Worm (Caenorhabditis elegans) whole organism, dauer: ENCODE results near the gene Y116A8C.469.

ENCODE experiments used
- unc-62 ChIP-seq: sonication (generic microtip); optimal IDR thresholded peaks from 2 replicates; lab custom pipeline; 2017; ENCODE audit warnings: missing biosample characterization, missing genetic modification reagents, missing genetic modification characterization

Gene Y116A8C.469

ce11 chrIV:16888580-16888979 is 29.2 kb downstream of the Y116A8C.469 start:
- TF ChIP-seq unc-62 (GFP tag; lab: Kevin White, UChicago), result no peak

DNA sequence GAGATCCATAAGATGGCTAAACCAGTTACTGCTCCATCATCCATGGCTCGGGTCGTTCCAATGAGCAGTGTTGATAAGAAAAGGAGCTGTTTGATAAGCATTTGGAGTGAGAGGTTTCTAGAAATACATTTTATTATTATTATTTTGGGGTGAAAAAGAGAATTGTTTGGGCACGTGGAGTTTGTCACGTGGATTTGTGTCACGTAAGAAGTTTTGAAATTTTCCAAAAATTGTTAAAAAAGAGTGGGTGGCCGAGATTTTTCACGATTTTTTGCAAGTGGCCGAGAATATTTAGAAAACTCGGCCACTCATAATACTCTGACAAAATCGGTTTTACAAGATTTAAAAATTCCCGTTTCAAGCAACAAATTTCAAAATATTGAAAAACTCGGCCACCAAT is 48.8 kb downstream of the Y116A8C.469 start, which contains the start of gene T06A10.106:
Gene T06A10.106, minus strand, starts transcription at position 101 of the 400 bp plus-strand sequence.
- no peak for TF ChIP-seq unc-62 (GFP tag; lab: Kevin White, UChicago)
